Fruit fly (Drosophila melanogaster) whole organism, embryonic: ENCODE measurements around the gene CG40045.

Experiments
- CG1024 ChIP-seq: fragments of 200-800 bp; sonication (Bioruptor generic); IDR thresholded peaks from 2 replicates; pipeline ENCODE4 v1.3.6; 2022; ENCODE audit warnings: missing biosample characterization, missing genetic modification characterization
- CG10431 ChIP-seq: fragments of 200-800 bp; sonication (Bioruptor generic); optimal IDR thresholded peaks from 3 replicates; lab custom pipeline; 2018; ENCODE audit warnings: missing biosample characterization, mild to moderate bottlenecking, missing genetic modification characterization
- CG12104 ChIP-seq: fragments of 200-800 bp; sonication (Bioruptor generic); optimal IDR thresholded peaks from 3 replicates; lab custom pipeline; 2016; ENCODE audit warnings: missing biosample characterization, missing genetic modification characterization
- CG12236 ChIP-seq: fragments of 200-800 bp; sonication (Bioruptor generic); optimal IDR thresholded peaks from 2 replicates; lab custom pipeline; 2016; ENCODE audit warnings: missing biosample characterization, missing genetic modification characterization
- CG12299 ChIP-seq: fragments of 200-800 bp; sonication (Bioruptor generic); optimal IDR thresholded peaks from 2 replicates; lab custom pipeline; 2018; ENCODE audit warnings: missing biosample characterization, mild to moderate bottlenecking, missing genetic modification characterization
- CG13424 ChIP-seq: fragments of 200-800 bp; sonication (Bioruptor generic); optimal IDR thresholded peaks from 2 replicates; lab custom pipeline; 2019; ENCODE audit warnings: missing biosample characterization, mild to moderate bottlenecking, missing genetic modification characterization, moderate library complexity
- CG1529 ChIP-seq: fragments of 200-800 bp; sonication (Bioruptor generic); optimal IDR thresholded peaks from 3 replicates; lab custom pipeline; 2018; ENCODE audit warnings: missing biosample characterization, missing genetic modification characterization
- CG15479 ChIP-seq: fragments of 200-800 bp; sonication (Bioruptor generic); optimal IDR thresholded peaks from 3 replicates; lab custom pipeline; 2019; ENCODE audit warnings: missing biosample characterization, mild to moderate bottlenecking, missing genetic modification characterization, moderate library complexity
- CG1603 ChIP-seq: fragments of 200-800 bp; sonication (Bioruptor generic); optimal IDR thresholded peaks from 2 replicates; lab custom pipeline; 2019; ENCODE audit warnings: missing biosample characterization, mild to moderate bottlenecking, missing genetic modification characterization, moderate library complexity
- CG17802 ChIP-seq: fragments of 200-800 bp; sonication (Bioruptor generic); optimal IDR thresholded peaks from 2 replicates; lab custom pipeline; 2018; ENCODE audit warnings: missing biosample characterization, mild to moderate bottlenecking, missing genetic modification characterization, moderate library complexity
- CG32772 ChIP-seq: fragments of 200-800 bp; sonication (Bioruptor generic); IDR thresholded peaks from 2 replicates; pipeline ENCODE4 v1.3.6; 2022; ENCODE audit warnings: missing biosample characterization, missing genetic modification characterization
- CG33213 ChIP-seq: fragments of 200-800 bp; sonication (Bioruptor generic); optimal IDR thresholded peaks from 3 replicates; lab custom pipeline; 2016; ENCODE audit warnings: missing biosample characterization, missing genetic modification characterization
- CG4282 ChIP-seq: fragments of 200-800 bp; sonication (Bioruptor generic); optimal IDR thresholded peaks from 2 replicates; lab custom pipeline; 2016; ENCODE audit warnings: missing biosample characterization, missing genetic modification characterization
- CG5245 ChIP-seq: fragments of 200-800 bp; sonication (Bioruptor generic); optimal IDR thresholded peaks from 3 replicates; lab custom pipeline; 2016; ENCODE audit warnings: missing biosample characterization, missing genetic modification characterization
- CG5953 ChIP-seq: fragments of 200-800 bp; sonication (Bioruptor generic); IDR thresholded peaks from 2 replicates; pipeline ENCODE4 v1.3.6; 2022; ENCODE audit warnings: missing biosample characterization, missing genetic modification characterization
- CG9876 ChIP-seq: fragments of 200-800 bp; sonication (Bioruptor generic); optimal IDR thresholded peaks from 2 replicates; lab custom pipeline; 2016; ENCODE audit warnings: missing biosample characterization, missing genetic modification characterization
- Dbx ChIP-seq: fragments of 200-800 bp; sonication (Bioruptor generic); IDR thresholded peaks from 3 replicates; pipeline ENCODE4 v1.3.6; 2022; ENCODE audit warnings: missing biosample characterization, missing genetic modification characterization
- Doc3 ChIP-seq: fragments of 200-800 bp; sonication (Bioruptor generic); IDR thresholded peaks from 3 replicates; pipeline ENCODE4 v1.3.6; 2022; ENCODE audit warnings: missing biosample characterization, missing genetic modification characterization; ENCODE audit not compliant: partially characterized antibody
- Dp ChIP-seq: fragments of 200-800 bp; sonication (Bioruptor generic); optimal IDR thresholded peaks from 2 replicates; lab custom pipeline; 2018; ENCODE audit warnings: missing biosample characterization, mild to moderate bottlenecking, missing genetic modification characterization, moderate library complexity
- Fer1 ChIP-seq: fragments of 200-800 bp; sonication (Bioruptor generic); optimal IDR thresholded peaks from 2 replicates; lab custom pipeline; 2017; ENCODE audit warnings: missing biosample characterization, mild to moderate bottlenecking, missing genetic modification characterization
- HLHmδ ChIP-seq: fragments of 200-800 bp; sonication (Bioruptor generic); optimal IDR thresholded peaks from 2 replicates; lab custom pipeline; 2018; ENCODE audit warnings: missing biosample characterization, mild to moderate bottlenecking, missing genetic modification characterization, moderate library complexity
- HmgD ChIP-seq: fragments of 200-800 bp; sonication (Bioruptor generic); optimal IDR thresholded peaks from 3 replicates; lab custom pipeline; 2016; ENCODE audit warnings: missing biosample characterization, missing genetic modification characterization
- Hr3 ChIP-seq: fragments of 200-800 bp; sonication (Bioruptor generic); optimal IDR thresholded peaks from 3 replicates; lab custom pipeline; 2016; ENCODE audit warnings: missing biosample characterization, missing genetic modification characterization
- Nf-YC ChIP-seq: fragments of 200-800 bp; optimal IDR thresholded peaks from 3 replicates; lab custom pipeline; 2019; ENCODE audit warnings: missing biosample characterization, mild to moderate bottlenecking, missing genetic modification characterization, moderate library complexity
- NfI ChIP-seq: fragments of 200-800 bp; sonication (Bioruptor generic); optimal IDR thresholded peaks from 3 replicates; lab custom pipeline; 2018; ENCODE audit warnings: missing biosample characterization, mild to moderate bottlenecking, missing genetic modification characterization, moderate library complexity
- Rfx ChIP-seq: fragments of 200-800 bp; sonication (Bioruptor generic); IDR thresholded peaks from 2 replicates; pipeline ENCODE4 v1.3.6; 2022; ENCODE audit warnings: missing biosample characterization, missing genetic modification characterization
- Sox102F ChIP-seq: fragments of 200-800 bp; sonication (Bioruptor generic); optimal IDR thresholded peaks from 2 replicates; lab custom pipeline; 2018; ENCODE audit warnings: missing biosample characterization, mild to moderate bottlenecking, missing genetic modification characterization, moderate library complexity
- Spps ChIP-seq: fragments of 200-800 bp; sonication (Bioruptor generic); optimal IDR thresholded peaks from 2 replicates; lab custom pipeline; 2018; ENCODE audit warnings: missing biosample characterization, mild to moderate bottlenecking, missing genetic modification characterization
- Sry-β ChIP-seq: fragments of 200-800 bp; sonication (Bioruptor generic); optimal IDR thresholded peaks from 2 replicates; lab custom pipeline; 2018; ENCODE audit warnings: missing biosample characterization, mild to moderate bottlenecking, missing genetic modification characterization, moderate library complexity
- Stat92E ChIP-seq, 3 experiments: fragments of >200 bp in 2 of 3; fragments of 200-800 bp in 1 of 3; sonication (Bioruptor generic) in 1 of 3; optimal IDR thresholded peaks; 2 replicates each; lab custom pipeline; 2017 to 2019; ENCODE audit warnings: missing biosample characterization in 3 of 3, missing genetic modification characterization in 3 of 3, mild to moderate bottlenecking in 1 of 3, moderate library complexity in 1 of 3
- Trl ChIP-seq, 3 experiments: fragments of >200 bp in 2 of 3; fragments of 200-800 bp in 1 of 3; sonication (Bioruptor generic) in 1 of 3; optimal IDR thresholded peaks; 2 replicates in 1 of 3; 3 replicates in 2 of 3; lab custom pipeline; 2016 to 2017; ENCODE audit warnings: missing biosample characterization in 1 of 3, missing genetic modification characterization in 1 of 3
- ac ChIP-seq: fragments of 200-800 bp; sonication (Bioruptor generic); optimal IDR thresholded peaks from 3 replicates; lab custom pipeline; 2017; ENCODE audit warnings: missing biosample characterization, mild to moderate bottlenecking, missing genetic modification characterization
- ash1 ChIP-seq: fragments of 200-800 bp; sonication (Bioruptor generic); optimal IDR thresholded peaks from 2 replicates; lab custom pipeline; 2018; ENCODE audit warnings: missing biosample characterization, mild to moderate bottlenecking, missing genetic modification characterization
- cad ChIP-seq: fragments of >200 bp; optimal IDR thresholded peaks from 2 replicates; lab custom pipeline; 2017; ENCODE audit warnings: missing biosample characterization, missing genetic modification characterization
- crol ChIP-seq: fragments of 200-800 bp; sonication (Bioruptor generic); IDR thresholded peaks from 2 replicates; pipeline ENCODE4 v1.3.6; 2022; ENCODE audit warnings: missing biosample characterization, missing genetic modification characterization
- crp ChIP-seq, 2 experiments: fragments of 200-800 bp; sonication (Bioruptor generic); optimal IDR thresholded peaks; 2 replicates in 1 of 2; 3 replicates in 1 of 2; lab custom pipeline; 2017; ENCODE audit warnings: missing biosample characterization in 2 of 2, missing genetic modification characterization in 2 of 2, mild to moderate bottlenecking in 1 of 2, moderate library complexity in 1 of 2
- dimm ChIP-seq: fragments of 200-800 bp; sonication (Bioruptor generic); IDR thresholded peaks from 2 replicates; pipeline ENCODE4 v1.3.6; 2022; ENCODE audit warnings: missing biosample characterization, missing genetic modification characterization
- gcm ChIP-seq: fragments of 200-800 bp; sonication (Bioruptor generic); optimal IDR thresholded peaks from 2 replicates; lab custom pipeline; 2019; ENCODE audit warnings: missing biosample characterization, mild to moderate bottlenecking, missing genetic modification characterization, moderate library complexity
- hb ChIP-seq: fragments of 200-800 bp; sonication (Bioruptor generic); IDR thresholded peaks from 3 replicates; pipeline ENCODE4 v1.3.6; 2022; ENCODE audit warnings: missing biosample characterization, missing genetic modification characterization; ENCODE audit not compliant: partially characterized antibody
- hbn ChIP-seq: fragments of 200-800 bp; sonication (Bioruptor generic); IDR thresholded peaks from 2 replicates; pipeline ENCODE4 v1.3.6; 2022; ENCODE audit warnings: missing biosample characterization, missing genetic modification characterization; ENCODE audit not compliant: partially characterized antibody
- hth ChIP-seq: fragments of >200 bp; optimal IDR thresholded peaks from 2 replicates; lab custom pipeline; 2017; ENCODE audit warnings: inconsistent platforms
- lbe ChIP-seq: fragments of 200-800 bp; sonication (Bioruptor generic); optimal IDR thresholded peaks from 2 replicates; lab custom pipeline; 2016; ENCODE audit warnings: missing biosample characterization, mild to moderate bottlenecking, missing genetic modification characterization
- nom ChIP-seq: fragments of 200-800 bp; sonication (Bioruptor generic); optimal IDR thresholded peaks from 2 replicates; lab custom pipeline; 2017; ENCODE audit warnings: missing biosample characterization, missing genetic modification characterization, mild to moderate bottlenecking, moderate library complexity, missing genetic modification reagents
- odd ChIP-seq: fragments of 200-800 bp; sonication (Bioruptor generic); optimal IDR thresholded peaks from 2 replicates; lab custom pipeline; 2017; ENCODE audit warnings: missing biosample characterization, mild to moderate bottlenecking, missing genetic modification characterization
- pfk ChIP-seq: fragments of 200-800 bp; sonication (Bioruptor generic); optimal IDR thresholded peaks from 2 replicates; lab custom pipeline; 2018; ENCODE audit warnings: missing biosample characterization, mild to moderate bottlenecking, missing genetic modification characterization, moderate library complexity
- pho ChIP-seq: fragments of 200-800 bp; sonication (Bioruptor generic); optimal IDR thresholded peaks from 2 replicates; lab custom pipeline; 2016; ENCODE audit warnings: missing biosample characterization, missing genetic modification characterization
- ranshi ChIP-seq: fragments of 200-800 bp; sonication (Bioruptor generic); IDR thresholded peaks from 2 replicates; pipeline ENCODE4 v1.3.6; 2022; ENCODE audit warnings: missing biosample characterization, missing genetic modification characterization
- sim ChIP-seq: fragments of 200-800 bp; sonication (Bioruptor generic); IDR thresholded peaks from 2 replicates; pipeline ENCODE4 v1.3.6; 2022; ENCODE audit warnings: missing biosample characterization, missing genetic modification characterization
- trh ChIP-seq: fragments of 200-800 bp; sonication (Bioruptor generic); optimal IDR thresholded peaks from 2 replicates; lab custom pipeline; 2016; ENCODE audit warnings: missing biosample characterization, missing genetic modification characterization
- unpg ChIP-seq: fragments of 200-800 bp; sonication (Bioruptor generic); optimal IDR thresholded peaks from 3 replicates; lab custom pipeline; 2018; ENCODE audit warnings: missing biosample characterization, mild to moderate bottlenecking, missing genetic modification characterization, moderate library complexity

The CG40045 gene

DNA sequence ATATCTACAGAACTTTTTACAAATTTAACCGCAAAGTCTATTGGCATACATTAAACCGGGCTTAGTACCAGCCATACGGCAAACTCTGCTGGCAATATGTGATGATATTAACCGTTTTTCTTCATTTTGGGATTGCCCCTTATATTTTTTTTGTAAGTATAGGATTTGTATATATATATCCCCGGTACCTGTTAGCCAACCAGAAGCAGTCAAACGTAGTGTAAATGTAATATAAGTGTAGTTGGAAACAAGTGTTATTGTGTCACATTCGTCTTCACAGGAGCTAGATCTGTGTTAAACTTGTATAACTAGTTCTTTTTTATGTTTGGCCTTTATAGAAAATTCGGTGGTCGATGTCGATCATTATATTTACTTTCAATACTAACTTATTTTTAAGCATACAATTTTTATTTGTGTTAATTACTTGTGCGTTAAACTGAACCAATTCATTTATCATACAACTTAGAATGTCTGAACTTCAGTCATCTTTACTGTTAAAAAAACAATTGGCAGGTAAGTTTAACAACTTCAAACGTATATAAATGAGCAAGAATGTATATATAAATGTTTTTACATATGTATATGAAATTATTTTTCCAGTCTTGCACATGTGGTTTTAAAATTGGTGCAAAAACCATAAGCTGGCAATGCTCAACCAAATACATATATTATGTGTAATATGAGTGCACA, at the start of gene CG40045 (continued):
- TF ChIP-seq CG15479 (GFP tag; lab: Kevin White, UChicago): no peak
- TF ChIP-seq Sry-β (GFP tag; lab: Kevin White, UChicago): no peak
- no peak for TF ChIP-seq crp (GFP tag; optimal IDR thresholded peaks at IDR 0.05; lab: Kevin White, UChicago)
- TF ChIP-seq pho (GFP tag; lab: Kevin White, UChicago): no peak
- no peak for TF ChIP-seq CG5245 (GFP tag; lab: Kevin White, UChicago)
- peak; percentile 99 for TF ChIP-seq CG17802 (tag; lab: Kevin White, UChicago)
- TF ChIP-seq gcm (GFP tag; lab: Kevin White, UChicago): no peak
- TF ChIP-seq NfI: no peak
- TF ChIP-seq Dp (GFP tag; lab: Kevin White, UChicago): no peak
- TF ChIP-seq sim (GFP tag; lab: Robert Waterston, UW): no peak
- no peak for TF ChIP-seq CG1529 (GFP tag; lab: Kevin White, UChicago)
- no peak for TF ChIP-seq Doc3 (GFP tag; lab: Robert Waterston, UW)
- no peak for TF ChIP-seq lbe (GFP tag; lab: Kevin White, UChicago)
- TF ChIP-seq trh (GFP tag; lab: Kevin White, UChicago): no peak
- no peak for TF ChIP-seq CG32772 (GFP tag; lab: Robert Waterston, UW)
- TF ChIP-seq cad (GFP tag; lab: Kevin White, UChicago): no peak
- TF ChIP-seq CG1024 (GFP tag; lab: Robert Waterston, UW): peak; percentile 100
- TF ChIP-seq Stat92E (GFP tag; optimal IDR thresholded peaks at IDR 0.05; lab: Kevin White, UChicago): no peak
- no peak for TF ChIP-seq CG12104 (GFP tag; lab: Kevin White, UChicago)
- no peak for TF ChIP-seq HmgD (GFP tag; lab: Kevin White, UChicago)
- TF ChIP-seq Spps: no peak
- no peak for TF ChIP-seq crol (GFP tag; lab: Robert Waterston, UW)
- TF ChIP-seq Dbx (GFP tag; lab: Robert Waterston, UW): no peak
- TF ChIP-seq CG13424 (tag; lab: Kevin White, UChicago): no peak
- no peak for TF ChIP-seq Nf-YC (tag; lab: Kevin White, UChicago)
- peak; percentile 99 for TF ChIP-seq CG1603
- TF ChIP-seq HLHmδ (GFP tag; lab: Kevin White, UChicago): no peak
- no peak for TF ChIP-seq Trl (optimal IDR thresholded peaks at IDR 0.05; lab: Kevin White, UChicago)
- TF ChIP-seq Trl (GFP tag; optimal IDR thresholded peaks at IDR 0.05; lab: Kevin White, UChicago): no peak
- no peak for TF ChIP-seq unpg (GFP tag; lab: Kevin White, UChicago)
- TF ChIP-seq CG10431 (GFP tag; lab: Kevin White, UChicago): no peak
- TF ChIP-seq hbn (GFP tag; lab: Robert Waterston, UW): no peak
- TF ChIP-seq Fer1: no peak
- no peak for TF ChIP-seq nom
- TF ChIP-seq CG9876 (GFP tag; lab: Kevin White, UChicago): no peak
- no peak for TF ChIP-seq dimm (GFP tag; lab: Robert Waterston, UW)
- no peak for TF ChIP-seq CG4282
- no peak for TF ChIP-seq hth (lab: Kevin White, UChicago)
- no peak for TF ChIP-seq CG12236 (GFP tag; lab: Kevin White, UChicago)
- no peak for TF ChIP-seq ac (GFP tag; lab: Kevin White, UChicago)
- TF ChIP-seq CG5953 (GFP tag; lab: Robert Waterston, UW): no peak
- TF ChIP-seq ranshi: no peak
- TF ChIP-seq pfk (GFP tag; lab: Kevin White, UChicago): peak; percentile 79
- TF ChIP-seq odd (GFP tag; lab: Kevin White, UChicago): no peak
- no peak for TF ChIP-seq CG12299
- TF ChIP-seq CG33213: peak; percentile 57
- TF ChIP-seq Hr3 (GFP tag; lab: Kevin White, UChicago): no peak
- no peak for TF ChIP-seq ash1 (GFP tag; lab: Kevin White, UChicago)
- no peak for TF ChIP-seq Rfx (GFP tag; lab: Robert Waterston, UW)
- no peak for TF ChIP-seq hb (GFP tag; lab: Robert Waterston, UW)
- TF ChIP-seq Sox102F (GFP tag; lab: Kevin White, UChicago): no peak
